Worm (Caenorhabditis elegans) whole organism, L4/young adult: ENCODE measurements around the gene unc-98.

Experiments used
- W03F9.2 ChIP-seq: fragments of 150-350 bp; optimal IDR thresholded peaks from 2 replicates; lab custom pipeline; 2014; ENCODE audit warnings: missing biosample characterization, missing genetic modification characterization
- dao-5 ChIP-seq: sonication (generic microtip); optimal IDR thresholded peaks from 2 replicates; lab custom pipeline; 2016; ENCODE audit warnings: missing genotype, missing genetic modification characterization, moderate library complexity, missing compliant biosample characterization
- him-1 ChIP-seq: sonication (generic microtip); optimal IDR thresholded peaks from 2 replicates; lab custom pipeline; 2016; ENCODE audit warnings: missing genotype, missing genetic modification reagents, missing genetic modification characterization, missing compliant biosample characterization

unc-98 gene

ce11 chrX:7573629-7574028 lies 210 bp upstream of the unc-98 start:
- TF ChIP-seq him-1 (tag; lab: Kevin White, UChicago) = no peak
- no peak for TF ChIP-seq W03F9.2
- no peak for TF ChIP-seq dao-5 (tag; lab: Kevin White, UChicago)

ce11 chrX:7573172-7573571 lies 247 bp downstream of the unc-98 start:
- TF ChIP-seq dao-5 (tag; lab: Kevin White, UChicago) (no peak), W03F9.2 (no peak), him-1 (tag; lab: Kevin White, UChicago) (no peak)

- TF ChIP-seq him-1 (tag; lab: Kevin White, UChicago) (no peak), W03F9.2 (no peak), dao-5 (tag; lab: Kevin White, UChicago) (no peak)
Measured at ce11 chrX:7572057-7572456, 1.4 kb downstream of the unc-98 start, which contains the start of gene pcyt-1. Gene pcyt-1, plus strand, starts transcription at chrX:7572357.

- TF ChIP-seq dao-5 (tag; lab: Kevin White, UChicago) (no peak), him-1 (tag; lab: Kevin White, UChicago) (no peak), W03F9.2 (no peak)
Measured at ce11 chrX:7569685-7570518, 3.5 kb downstream of the unc-98 start, which contains the start of gene apy-1. Gene apy-1, minus strand, starts transcription at chrX:7569722.

ce11 chrX:7568684-7569289 lies 4.6 kb downstream of the unc-98 start:
- TF ChIP-seq dao-5 (tag; lab: Kevin White, UChicago) (no peak), W03F9.2 (no peak)

- TF ChIP-seq dao-5 (tag; lab: Kevin White, UChicago) = no peak
- TF ChIP-seq him-1 (tag; lab: Kevin White, UChicago) = no peak
- no peak for TF ChIP-seq W03F9.2
Measured at ce11 chrX:7565005-7565404, 8.4 kb downstream of the unc-98 start, which contains the start of gene vps-52. Gene vps-52, plus strand, starts transcription at chrX:7565323.

ce11 chrX:7563425-7563824 lies 10.0 kb downstream of the unc-98 start:
- TF ChIP-seq dao-5 (tag; lab: Kevin White, UChicago) = no peak
- no peak for TF ChIP-seq him-1 (tag; lab: Kevin White, UChicago)
- TF ChIP-seq W03F9.2 = no peak

- TF ChIP-seq him-1 (tag; lab: Kevin White, UChicago) (no peak), dao-5 (tag; lab: Kevin White, UChicago) (no peak), W03F9.2 (no peak)
Measured at ce11 chrX:7562625-7563024, 10.8 kb downstream of the unc-98 start, which contains the start of gene sto-1. Gene sto-1, plus strand, starts transcription at chrX:7562824.

- TF ChIP-seq dao-5 (tag; lab: Kevin White, UChicago) (no peak), W03F9.2 (no peak), him-1 (tag; lab: Kevin White, UChicago) (no peak)
Measured at ce11 chrX:7561972-7562371, 11.4 kb downstream of the unc-98 start.

- TF ChIP-seq W03F9.2 = no peak
- no peak for TF ChIP-seq dao-5 (tag; lab: Kevin White, UChicago)
- no peak for TF ChIP-seq him-1 (tag; lab: Kevin White, UChicago)
Measured at ce11 chrX:7558928-7559455, 14.4 kb downstream of the unc-98 start, which contains the start of the genes PDB1.1 and F08C6.5. Gene PDB1.1, minus strand, starts transcription at chrX:7559085. Gene F08C6.5, plus strand, starts transcription at chrX:7559405.

- TF ChIP-seq dao-5 (tag; lab: Kevin White, UChicago) (no peak), W03F9.2 (no peak), him-1 (tag; lab: Kevin White, UChicago) (no peak)
Measured at ce11 chrX:7554326-7554725, 19.1 kb downstream of the unc-98 start, which contains the start of gene F46C8.8. Gene F46C8.8, minus strand, starts transcription at chrX:7554426.

- TF ChIP-seq dao-5 (tag; lab: Kevin White, UChicago) = no peak
- TF ChIP-seq him-1 (tag; lab: Kevin White, UChicago) = no peak
- TF ChIP-seq W03F9.2 = no peak
Measured at ce11 chrX:7553331-7553730, 20.1 kb downstream of the unc-98 start.

- TF ChIP-seq him-1 (tag; lab: Kevin White, UChicago) = no peak
- TF ChIP-seq dao-5 (tag; lab: Kevin White, UChicago) = no peak
- no peak for TF ChIP-seq W03F9.2
Measured at ce11 chrX:7550452-7550851, 23.0 kb downstream of the unc-98 start.

- TF ChIP-seq W03F9.2 (no peak), dao-5 (tag; lab: Kevin White, UChicago) (no peak), him-1 (tag; lab: Kevin White, UChicago) (no peak)
Measured at ce11 chrX:7548158-7548557, 25.3 kb downstream of the unc-98 start, which contains the start of gene F46C8.1. Gene F46C8.1, plus strand, starts transcription at chrX:7548458.
